Fruit fly (Drosophila melanogaster): ENCODE data around the gene PTPMT1.

PTPMT1 gene

dm6 chr3R:23781466-23781935 is 23.4 kb downstream of the PTPMT1 start, which contains the start of the genes Nup98-96 and mbc (continued):
- TF ChIP-seq nerfin-2 (GFP tag; IDR thresholded peaks at IDR 0.05; ENCODE audit: partially characterized antibody) (peak; percentile 43; the same call in 1 of the 2 replicates), C15 (GFP tag; IDR thresholded peaks at IDR 0.05) (peak; percentile 62; the same call in 1 of the 3 replicates), dimm (GFP tag; IDR thresholded peaks at IDR 0.05) (peak; percentile 68), CG34422 (GFP tag; IDR thresholded peaks at IDR 0.05) (peak; percentile 86), nerfin-1 (tag; optimal IDR thresholded peaks at IDR 0.05) (peak; percentile 72), GATAe (GFP tag; conservative IDR thresholded peaks at IDR 0.05) (peak; percentile 27; the same call in 1 of the 2 replicates), Opbp (GFP tag; IDR thresholded peaks at IDR 0.05; ENCODE audit: partially characterized antibody) (0 out of 3 replicates have a peak, but pooled peaks have one; percentile 33), lab (GFP tag; optimal IDR thresholded peaks at IDR 0.05) (peak; percentile 79), ham (GFP tag; IDR thresholded peaks at IDR 0.05) (peak; percentile 46; the same call in 1 of the 2 replicates), Ravus (GFP tag; IDR thresholded peaks at IDR 0.05) (peak; percentile 20; the same call in 1 of the 2 replicates), ERR (GFP tag; optimal IDR thresholded peaks at IDR 0.05) (peak; percentile 65), CG1647 (GFP tag; optimal IDR thresholded peaks at IDR 0.05) (peak; percentile 89), CG18599 (GFP tag; optimal IDR thresholded peaks at IDR 0.05) (peak; percentile 82), CG4730 (GFP tag; IDR thresholded peaks at IDR 0.05) (peak; percentile 81), Dref (GFP tag; IDR thresholded peaks at IDR 0.05) (peak; percentile 44), CoRest (tag; optimal IDR thresholded peaks at IDR 0.05) (peak; percentile 93), Hr51 (GFP tag; optimal IDR thresholded peaks at IDR 0.05) (peak; percentile 80 to 85), CG42726 (GFP tag; IDR thresholded peaks at IDR 0.05; ENCODE audit: partially characterized antibody) (peak; percentile 60; the same call in 1 of the 2 replicates), CG1603 (tag; optimal IDR thresholded peaks at IDR 0.05) (peak; percentile 83), nmo (GFP tag; optimal IDR thresholded peaks at IDR 0.05) (peak; percentile 93), Awh (GFP tag; IDR thresholded peaks at IDR 0.05) (0 out of 2 replicates have a peak, but pooled peaks have one; percentile 17), Dbx (GFP tag; IDR thresholded peaks at IDR 0.05) (peak; percentile 89), danr (GFP tag; IDR thresholded peaks at IDR 0.05) (peak; percentile 73; the same call in 1 of the 2 replicates), pb (GFP tag; optimal IDR thresholded peaks at IDR 0.05) (peak; percentile 76), cwo (GFP tag; optimal IDR thresholded peaks at IDR 0.05) (peak; percentile 43), ttk (GFP tag; IDR thresholded peaks at IDR 0.05) (peak; percentile 82), CG15514 (GFP tag; optimal IDR thresholded peaks at IDR 0.05) (peak; percentile 84), Antp (GFP tag; optimal IDR thresholded peaks at IDR 0.05) (peak; percentile 92), Elba2 (GFP tag; optimal IDR thresholded peaks at IDR 0.05) (peak; percentile 86), CG4360 (GFP tag; IDR thresholded peaks at IDR 0.05) (peak; percentile 10; the same call in 1 of the 2 replicates), CG10274 (GFP tag; optimal IDR thresholded peaks at IDR 0.05) (peak; percentile 2), Hr39 (optimal IDR thresholded peaks at IDR 0.05) (no peak), Scr (GFP tag; IDR thresholded peaks at IDR 0.05; ENCODE audit: partially characterized antibody) (peak; percentile 42), CG14965 (GFP tag; optimal IDR thresholded peaks at IDR 0.05; ENCODE audit: borderline replicate concordance) (peak; percentile 47), E2f2 (GFP tag; IDR thresholded peaks at IDR 0.05) (peak; percentile 63), rib (GFP tag; IDR thresholded peaks at IDR 0.05) (peak; percentile 63), esg (GFP tag; conservative IDR thresholded peaks at IDR 0.05) (peak; percentile 88), CG10267 (tag; optimal IDR thresholded peaks at IDR 0.05) (peak; percentile 84), CG5245 (GFP tag; optimal IDR thresholded peaks at IDR 0.05) (peak; percentile 63), Nf-YB (GFP tag; optimal IDR thresholded peaks at IDR 0.05) (peak; percentile 57), gem (tag; optimal IDR thresholded peaks at IDR 0.05) (peak; percentile 92), Usf (GFP tag; optimal IDR thresholded peaks at IDR 0.05) (peak; percentile 82), zf30C (GFP tag; optimal IDR thresholded peaks at IDR 0.05) (peak; percentile 97), dmrt11E (tag; optimal IDR thresholded peaks at IDR 0.05) (peak; percentile 83), Tbp (GFP tag; optimal IDR thresholded peaks at IDR 0.05) (no peak), sens-2 (GFP tag; IDR thresholded peaks at IDR 0.05) (peak; percentile 65), fd3F (GFP tag; optimal IDR thresholded peaks at IDR 0.05) (peak; percentile 63), Xbp1 (GFP tag; optimal IDR thresholded peaks at IDR 0.05) (peak; percentile 93), Sry-δ (GFP tag; optimal IDR thresholded peaks at IDR 0.05) (peak; percentile 78)
